Fruit fly (Drosophila melanogaster) whole organism, embryonic: ENCODE data around the gene Pcd.
A peak's percentile ranks its signal among the peaks of the same experiment; 100 is the strongest.

Experiments
- Atf-2 ChIP-seq: fragments of 200-800 bp; sonication (Bioruptor generic); optimal IDR thresholded peaks from 2 replicates; lab custom pipeline; 2016; ENCODE audit warnings: missing biosample characterization, missing genetic modification characterization
- BEAF-32 ChIP-seq: fragments of 200-800 bp; sonication (Bioruptor generic); optimal IDR thresholded peaks from 3 replicates; lab custom pipeline; 2017; ENCODE audit warnings: missing biosample characterization, missing genetic modification characterization, mild to moderate bottlenecking, moderate library complexity, missing genetic modification reagents
- Blimp-1 ChIP-seq: fragments of 200-800 bp; sonication (Bioruptor generic); optimal IDR thresholded peaks from 3 replicates; lab custom pipeline; 2018; ENCODE audit warnings: missing biosample characterization, missing genetic modification characterization, mild to moderate bottlenecking, moderate library complexity, missing genetic modification reagents
- CG1024 ChIP-seq: fragments of 200-800 bp; sonication (Bioruptor generic); IDR thresholded peaks from 2 replicates; pipeline ENCODE4 v1.3.6; 2022; ENCODE audit warnings: missing biosample characterization, missing genetic modification characterization
- CG10462 ChIP-seq: fragments of 200-800 bp; sonication (Bioruptor generic); optimal IDR thresholded peaks from 2 replicates; lab custom pipeline; 2016; ENCODE audit warnings: missing biosample characterization, missing genetic modification characterization
- CG1233 ChIP-seq: fragments of 200-800 bp; sonication (Bioruptor generic); optimal IDR thresholded peaks from 4 replicates; lab custom pipeline; 2018; ENCODE audit warnings: missing biosample characterization, mild to moderate bottlenecking, missing genetic modification characterization
- CG12769 ChIP-seq: fragments of 200-800 bp; sonication (Bioruptor generic); optimal IDR thresholded peaks from 2 replicates; lab custom pipeline; 2019; ENCODE audit warnings: missing biosample characterization, mild to moderate bottlenecking, missing genetic modification characterization, moderate library complexity
- CG1602 ChIP-seq: fragments of 200-800 bp; sonication (Bioruptor generic); optimal IDR thresholded peaks from 3 replicates; lab custom pipeline; 2016; ENCODE audit warnings: missing biosample characterization, missing genetic modification characterization
- CG32532 ChIP-seq: fragments of 200-800 bp; sonication (Bioruptor generic); IDR thresholded peaks from 2 replicates; pipeline ENCODE4 v1.3.6; 2022; ENCODE audit warnings: missing biosample characterization, missing genetic modification characterization
- CG33213 ChIP-seq: fragments of 200-800 bp; sonication (Bioruptor generic); optimal IDR thresholded peaks from 3 replicates; lab custom pipeline; 2016; ENCODE audit warnings: missing biosample characterization, missing genetic modification characterization
- CG34376 ChIP-seq: fragments of 200-800 bp; sonication (Bioruptor generic); optimal IDR thresholded peaks from 2 replicates; lab custom pipeline; 2018; ENCODE audit warnings: missing biosample characterization, mild to moderate bottlenecking, missing genetic modification characterization
- CG4404 ChIP-seq: fragments of 200-800 bp; sonication (Bioruptor generic); IDR thresholded peaks from 2 replicates; pipeline ENCODE4 v1.3.6; 2022; ENCODE audit warnings: missing biosample characterization, missing genetic modification characterization
- CG4617 ChIP-seq: fragments of 200-800 bp; sonication (Bioruptor generic); optimal IDR thresholded peaks from 3 replicates; lab custom pipeline; 2016; ENCODE audit warnings: missing biosample characterization, missing genetic modification characterization, borderline replicate concordance
- CG7928 ChIP-seq: fragments of 200-800 bp; sonication (Bioruptor generic); optimal IDR thresholded peaks from 2 replicates; lab custom pipeline; 2017; ENCODE audit warnings: missing biosample characterization, mild to moderate bottlenecking, missing genetic modification characterization
- CG9797 ChIP-seq: fragments of 200-800 bp; sonication (Bioruptor generic); optimal IDR thresholded peaks from 3 replicates; lab custom pipeline; 2018; ENCODE audit warnings: missing biosample characterization, mild to moderate bottlenecking, missing genetic modification characterization
- Chrac-16 ChIP-seq: fragments of 200-800 bp; sonication (Bioruptor generic); optimal IDR thresholded peaks from 3 replicates; lab custom pipeline; 2016; ENCODE audit warnings: missing biosample characterization, missing genetic modification characterization
- Fer1 ChIP-seq: fragments of 200-800 bp; sonication (Bioruptor generic); optimal IDR thresholded peaks from 2 replicates; lab custom pipeline; 2017; ENCODE audit warnings: missing biosample characterization, mild to moderate bottlenecking, missing genetic modification characterization
- Gug ChIP-seq: fragments of 200-800 bp; sonication (Bioruptor generic); IDR thresholded peaks from 4 replicates; pipeline ENCODE4 v1.3.6; 2022; ENCODE audit warnings: missing biosample characterization, missing genetic modification characterization
- HmgD ChIP-seq: fragments of 200-800 bp; sonication (Bioruptor generic); optimal IDR thresholded peaks from 3 replicates; lab custom pipeline; 2016; ENCODE audit warnings: missing biosample characterization, missing genetic modification characterization
- Jarid2 ChIP-seq: fragments of 200-800 bp; sonication (Bioruptor generic); optimal IDR thresholded peaks from 3 replicates; lab custom pipeline; 2017; ENCODE audit warnings: mild to moderate bottlenecking, missing biosample characterization, missing genetic modification reagents, missing genetic modification characterization
- Lhr ChIP-seq: fragments of 200-800 bp; sonication (Bioruptor generic); optimal IDR thresholded peaks from 3 replicates; lab custom pipeline; 2017; ENCODE audit warnings: mild to moderate bottlenecking, missing biosample characterization, missing genetic modification reagents, missing genetic modification characterization
- Max ChIP-seq: fragments of 200-800 bp; sonication (Bioruptor generic); optimal IDR thresholded peaks from 2 replicates; lab custom pipeline; 2016; ENCODE audit warnings: missing biosample characterization, mild to moderate bottlenecking, missing genetic modification characterization
- NFAT ChIP-seq: fragments of 200-800 bp; sonication (Bioruptor generic); IDR thresholded peaks from 2 replicates; pipeline ENCODE4 v1.3.6; 2022; ENCODE audit warnings: missing biosample characterization, missing genetic modification characterization
- NfI ChIP-seq: fragments of 200-800 bp; sonication (Bioruptor generic); optimal IDR thresholded peaks from 3 replicates; lab custom pipeline; 2018; ENCODE audit warnings: missing biosample characterization, mild to moderate bottlenecking, missing genetic modification characterization, moderate library complexity
- Ptx1 ChIP-seq: fragments of 200-800 bp; sonication (Bioruptor generic); IDR thresholded peaks from 2 replicates; pipeline ENCODE4 v1.3.6; 2022; ENCODE audit warnings: missing biosample characterization, missing genetic modification characterization
- Rfx ChIP-seq: fragments of 200-800 bp; sonication (Bioruptor generic); IDR thresholded peaks from 2 replicates; pipeline ENCODE4 v1.3.6; 2022; ENCODE audit warnings: missing biosample characterization, missing genetic modification characterization
- Sry-δ ChIP-seq: fragments of 200-800 bp; sonication (Bioruptor generic); optimal IDR thresholded peaks from 2 replicates; lab custom pipeline; 2016; ENCODE audit warnings: missing biosample characterization, missing genetic modification characterization
- Trl ChIP-seq, 3 experiments: fragments of >200 bp in 2 of 3; fragments of 200-800 bp in 1 of 3; sonication (Bioruptor generic) in 1 of 3; optimal IDR thresholded peaks; 2 replicates in 1 of 3; 3 replicates in 2 of 3; lab custom pipeline; 2016 to 2017; ENCODE audit warnings: missing biosample characterization in 1 of 3, missing genetic modification characterization in 1 of 3
- ap ChIP-seq: fragments of 200-800 bp; sonication (Bioruptor generic); IDR thresholded peaks from 2 replicates; pipeline ENCODE4 v1.3.6; 2022; ENCODE audit warnings: missing biosample characterization, missing genetic modification characterization
- ato ChIP-seq: fragments of 200-800 bp; sonication (Bioruptor generic); IDR thresholded peaks from 2 replicates; pipeline ENCODE4 v1.3.6; 2022; ENCODE audit warnings: missing biosample characterization, missing genetic modification characterization; ENCODE audit not compliant: partially characterized antibody
- bcd ChIP-seq: fragments of 200-800 bp; sonication (Bioruptor generic); optimal IDR thresholded peaks from 2 replicates; lab custom pipeline; 2017; ENCODE audit warnings: missing biosample characterization, mild to moderate bottlenecking, missing genetic modification characterization
- br ChIP-seq: fragments of >200 bp; optimal IDR thresholded peaks from 2 replicates; lab custom pipeline; 2017
- cg ChIP-seq: fragments of 200-800 bp; sonication (Bioruptor generic); optimal IDR thresholded peaks from 3 replicates; lab custom pipeline; 2019; ENCODE audit warnings: missing biosample characterization, mild to moderate bottlenecking, missing genetic modification characterization, moderate library complexity
- ci ChIP-seq: fragments of 200-800 bp; sonication (Bioruptor generic); IDR thresholded peaks from 3 replicates; pipeline ENCODE4 v1.3.6; 2022; ENCODE audit warnings: missing biosample characterization, missing genetic modification characterization
- cwo ChIP-seq: fragments of 200-800 bp; sonication (Bioruptor generic); optimal IDR thresholded peaks from 3 replicates; lab custom pipeline; 2017; ENCODE audit warnings: missing biosample characterization, missing genetic modification characterization, mild to moderate bottlenecking, moderate library complexity, missing genetic modification reagents
- dan ChIP-seq: fragments of 200-800 bp; sonication (Bioruptor generic); IDR thresholded peaks from 2 replicates; pipeline ENCODE4 v1.3.6; 2022; ENCODE audit warnings: missing biosample characterization, missing genetic modification characterization
- ems ChIP-seq: fragments of 200-800 bp; sonication (Bioruptor generic); optimal IDR thresholded peaks from 3 replicates; lab custom pipeline; 2016; ENCODE audit warnings: missing biosample characterization, missing genetic modification characterization
- ewg ChIP-seq: fragments of 200-800 bp; sonication (Bioruptor generic); optimal IDR thresholded peaks from 3 replicates; lab custom pipeline; 2017; ENCODE audit warnings: mild to moderate bottlenecking, missing biosample characterization, missing genetic modification reagents, missing genetic modification characterization
- grau ChIP-seq: fragments of 200-800 bp; optimal IDR thresholded peaks from 3 replicates; lab custom pipeline; 2019; ENCODE audit warnings: missing biosample characterization, mild to moderate bottlenecking, missing genetic modification characterization, moderate library complexity
- hb ChIP-seq: fragments of 200-800 bp; sonication (Bioruptor generic); IDR thresholded peaks from 3 replicates; pipeline ENCODE4 v1.3.6; 2022; ENCODE audit warnings: missing biosample characterization, missing genetic modification characterization; ENCODE audit not compliant: partially characterized antibody
- insv ChIP-seq, 2 experiments: fragments of 200-800 bp; sonication (Bioruptor generic); optimal IDR thresholded peaks; 3 replicates each; lab custom pipeline; 2016 to 2018; ENCODE audit warnings: missing biosample characterization in 2 of 2, missing genetic modification characterization in 2 of 2
- jumu ChIP-seq: fragments of 200-800 bp; sonication (Bioruptor generic); optimal IDR thresholded peaks from 3 replicates; lab custom pipeline; 2016; ENCODE audit warnings: missing biosample characterization, missing genetic modification characterization
- nom ChIP-seq: fragments of 200-800 bp; sonication (Bioruptor generic); optimal IDR thresholded peaks from 2 replicates; lab custom pipeline; 2017; ENCODE audit warnings: missing biosample characterization, missing genetic modification characterization, mild to moderate bottlenecking, moderate library complexity, missing genetic modification reagents
- pan ChIP-seq, 4 experiments: fragments of >200 bp in 3 of 4; fragments of 200-800 bp in 1 of 4; sonication (Bioruptor generic) in 1 of 4; optimal IDR thresholded peaks in 3 of 4; IDR thresholded peaks in 1 of 4; 2 replicates each; pipeline versions ENCODE4 v1.3.6 to Lab custom; 2017 to 2022; ENCODE audit warnings: missing biosample characterization in 2 of 4, missing genetic modification characterization in 2 of 4, mixed read lengths in 1 of 4
- pnt ChIP-seq: fragments of 200-800 bp; sonication (Bioruptor generic); optimal IDR thresholded peaks from 3 replicates; lab custom pipeline; 2016; ENCODE audit warnings: missing biosample characterization, missing genetic modification characterization
- psq ChIP-seq: fragments of 200-800 bp; sonication (Bioruptor generic); optimal IDR thresholded peaks from 2 replicates; lab custom pipeline; 2017; ENCODE audit warnings: missing biosample characterization, missing genetic modification characterization
- shn ChIP-seq: fragments of 200-800 bp; sonication (Bioruptor generic); optimal IDR thresholded peaks from 3 replicates; lab custom pipeline; 2016; ENCODE audit warnings: missing biosample characterization, missing genetic modification characterization
- sqz ChIP-seq: fragments of 200-800 bp; sonication (Bioruptor generic); optimal IDR thresholded peaks from 3 replicates; lab custom pipeline; 2018; ENCODE audit warnings: missing biosample characterization, mild to moderate bottlenecking, missing genetic modification characterization
- z ChIP-seq: fragments of 200-800 bp; sonication (Bioruptor generic); IDR thresholded peaks from 3 replicates; pipeline ENCODE4 v1.3.6; 2022; ENCODE audit warnings: missing biosample characterization, missing genetic modification characterization

The Pcd gene

DNA sequence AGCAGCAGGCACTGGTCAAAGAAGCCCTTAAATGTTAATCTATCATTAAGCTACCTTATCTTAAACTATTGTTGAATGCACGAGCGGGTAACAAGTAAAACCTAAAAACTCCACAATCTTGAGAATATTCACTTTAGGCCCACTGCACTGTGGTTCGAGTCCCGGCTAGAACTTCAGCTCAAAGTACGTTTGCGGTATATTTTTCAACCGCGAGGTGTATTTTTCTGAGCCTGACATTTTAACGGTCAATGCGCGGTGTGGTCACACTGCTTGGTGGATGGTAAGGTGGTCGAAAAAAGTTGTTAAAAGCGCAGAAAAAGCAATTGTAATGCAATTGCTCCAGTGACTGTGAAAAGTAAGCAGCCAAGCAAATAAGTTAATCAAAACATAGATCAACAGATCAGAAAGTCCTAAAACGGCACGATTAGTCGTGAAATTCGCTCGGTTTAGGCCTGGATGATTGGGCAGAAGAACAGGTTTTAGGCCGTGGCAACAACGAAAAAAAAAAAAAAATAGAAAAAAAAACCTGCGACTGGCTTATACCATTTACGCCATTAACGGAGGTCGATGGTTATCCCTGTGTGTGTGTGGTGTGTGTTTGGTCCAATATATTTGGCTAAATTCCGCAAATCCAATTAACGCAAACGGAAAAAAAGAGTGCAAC lies 2.7 kb downstream of the Pcd start, which contains the start of gene Kul (continued):
- TF ChIP-seq Sry-δ (GFP tag; lab: Kevin White, UChicago) (peak; percentile 40), Blimp-1 (GFP tag; lab: Kevin White, UChicago) (no peak), CG12769 (tag; lab: Kevin White, UChicago) (no peak), CG10462 (GFP tag; lab: Kevin White, UChicago) (no peak), CG1602 (no peak), br (no peak), sqz (peak; percentile 70), Lhr (peak; percentile 50), ap (0 out of 2 replicates have a peak, but pooled peaks have one; percentile 15), bcd (GFP tag; lab: Kevin White, UChicago) (peak; percentile 2), Fer1 (no peak), nom (GFP tag; lab: Kevin White, UChicago) (peak; percentile 91), CG32532 (GFP tag; lab: Robert Waterston, UW) (peak; percentile 40), z (GFP tag; lab: Robert Waterston, UW) (no peak), CG1024 (GFP tag; lab: Robert Waterston, UW) (no peak), ci (GFP tag; lab: Robert Waterston, UW) (0 out of 3 replicates have a peak, but pooled peaks have one; percentile 18), Ptx1 (GFP tag; lab: Robert Waterston, UW) (peak; percentile 28; the same call in 1 of the 2 replicates), pnt (GFP tag; lab: Kevin White, UChicago) (peak; percentile 11), CG4404 (GFP tag; lab: Robert Waterston, UW) (no peak), CG4617 (peak; percentile 5), CG7928 (GFP tag; lab: Kevin White, UChicago) (peak; percentile 2), cg (GFP tag; lab: Kevin White, UChicago) (no peak), shn (GFP tag; lab: Kevin White, UChicago) (no peak), psq (GFP tag; lab: Kevin White, UChicago) (no peak), NFAT (GFP tag; lab: Robert Waterston, UW) (peak; percentile 23; the same call in 1 of the 2 replicates), Atf-2 (GFP tag; lab: Kevin White, UChicago) (no peak), Jarid2 (GFP tag; lab: Kevin White, UChicago) (peak; percentile 4), hb (no peak), jumu (GFP tag; lab: Kevin White, UChicago) (peak; percentile 56), dan (GFP tag; lab: Robert Waterston, UW) (no peak), BEAF-32 (GFP tag; lab: Kevin White, UChicago) (peak; percentile 30), NfI (GFP tag; lab: Kevin White, UChicago) (peak; percentile 29), CG33213 (GFP tag; lab: Kevin White, UChicago) (peak; percentile 39), HmgD (GFP tag; lab: Kevin White, UChicago) (peak; percentile 50), CG1233 (GFP tag; lab: Kevin White, UChicago) (peak; percentile 11), Chrac-16 (GFP tag; lab: Kevin White, UChicago) (peak; percentile 1), CG34376 (GFP tag; lab: Kevin White, UChicago) (no peak), pan (optimal IDR thresholded peaks at IDR 0.05; lab: Kevin White, UChicago) (no peak), pan (GFP tag; optimal IDR thresholded peaks at IDR 0.05 in 1 of 2, IDR thresholded peaks at IDR 0.05 in 1 of 2) (peak in 1 of 2 experiments; percentile 36), Rfx (GFP tag; lab: Robert Waterston, UW) (peak; percentile 67), cwo (GFP tag; lab: Kevin White, UChicago) (no peak), ato (GFP tag; lab: Robert Waterston, UW) (peak; percentile 49; the same call in 1 of the 2 replicates), insv (GFP tag; optimal IDR thresholded peaks at IDR 0.05; lab: Kevin White, UChicago) (peak in 1 of 2 experiments; percentile 14), CG9797 (GFP tag; lab: Kevin White, UChicago) (peak; percentile 77), Trl (optimal IDR thresholded peaks at IDR 0.05; lab: Kevin White, UChicago) (no peak), Trl (GFP tag; optimal IDR thresholded peaks at IDR 0.05; lab: Kevin White, UChicago) (no peak), Max (no peak), ems (GFP tag; lab: Kevin White, UChicago) (no peak), ewg (no peak), grau (tag; lab: Kevin White, UChicago) (peak; percentile 48), Gug (GFP tag; lab: Robert Waterston, UW) (no peak)
